Worm (Caenorhabditis elegans) whole organism, early embryonic: Measurements from ENCODE around the gene gap-2.

Experiments
- B0310.2 ChIP-seq: sonication (generic microtip); optimal IDR thresholded peaks from 2 replicates; lab custom pipeline; 2016; ENCODE audit warnings: mild to moderate bottlenecking, missing genetic modification characterization, missing compliant biosample characterization
- F13C5.2 ChIP-seq: sonication (generic microtip); optimal IDR thresholded peaks from 2 replicates; lab custom pipeline; 2017; ENCODE audit warnings: mild to moderate bottlenecking, missing genetic modification characterization, inconsistent platforms, missing compliant biosample characterization
- aly-1 ChIP-seq: sonication (generic microtip); optimal IDR thresholded peaks from 2 replicates; lab custom pipeline; 2016; ENCODE audit warnings: missing genetic modification characterization, missing compliant biosample characterization
- ama-1 ChIP-seq: fragments of 150-350 bp; optimal IDR thresholded peaks from 2 replicates; lab custom pipeline; 2014
- ceh-13 ChIP-seq: fragments of 200-800 bp; sonication (Bioruptor generic); optimal IDR thresholded peaks from 2 replicates; lab custom pipeline; 2018; ENCODE audit warnings: mild to moderate bottlenecking, missing genetic modification characterization, missing compliant biosample characterization
- ceh-36 ChIP-seq: sonication (generic microtip); optimal IDR thresholded peaks from 2 replicates; lab custom pipeline; 2016; ENCODE audit warnings: missing genetic modification characterization, inconsistent platforms, missing compliant biosample characterization
- ets-7 ChIP-seq: sonication (generic microtip); optimal IDR thresholded peaks from 2 replicates; lab custom pipeline; 2016; ENCODE audit warnings: missing genotype, missing genetic modification characterization, missing compliant biosample characterization
- flt-1 ChIP-seq: fragments of 200-800 bp; sonication (Bioruptor generic); IDR thresholded peaks from 2 replicates; pipeline ENCODE4 v1.3.6; 2022; ENCODE audit warnings: missing genetic modification characterization, missing compliant biosample characterization
- hmbx-1 ChIP-seq: sonication (generic microtip); optimal IDR thresholded peaks from 2 replicates; lab custom pipeline; 2016; ENCODE audit warnings: mild to moderate bottlenecking, missing genetic modification characterization, missing compliant biosample characterization
- hmg-4 ChIP-seq: fragments of 200-800 bp; sonication (Bioruptor generic); optimal IDR thresholded peaks from 2 replicates; lab custom pipeline; 2018; ENCODE audit warnings: mild to moderate bottlenecking, missing genetic modification characterization, missing compliant biosample characterization
- hnd-1 ChIP-seq: sonication (generic microtip); optimal IDR thresholded peaks from 2 replicates; lab custom pipeline; 2016; ENCODE audit warnings: missing genetic modification characterization, missing compliant biosample characterization
- pes-1 ChIP-seq: fragments of 200-800 bp; sonication (Bioruptor generic); IDR thresholded peaks from 2 replicates; pipeline ENCODE4 v1.3.6; 2022; ENCODE audit warnings: missing genetic modification reagents, missing genetic modification characterization, missing compliant biosample characterization
- scrt-1 ChIP-seq: fragments of 200-800 bp; sonication (Bioruptor generic); IDR thresholded peaks from 2 replicates; pipeline ENCODE4 v1.3.6; 2022; ENCODE audit warnings: missing genetic modification characterization, missing compliant biosample characterization
- sea-1 ChIP-seq: fragments of 200-800 bp; sonication (Bioruptor generic); conservative IDR thresholded peaks from 2 replicates; pipeline ENCODE4 v1.3.6; 2022; ENCODE audit warnings: missing genetic modification characterization, missing compliant biosample characterization
- tbx-11 ChIP-seq: fragments of 200-800 bp; sonication (Bioruptor generic); IDR thresholded peaks from 2 replicates; pipeline ENCODE4 v1.3.6; 2022; ENCODE audit warnings: missing genetic modification characterization, missing compliant biosample characterization
- tbx-37 ChIP-seq: fragments of 200-800 bp; sonication (Bioruptor generic); conservative IDR thresholded peaks from 2 replicates; pipeline ENCODE4 v1.3.6; 2022; ENCODE audit warnings: missing genetic modification reagents, missing genetic modification characterization, missing compliant biosample characterization
- tra-4 ChIP-seq: sonication (generic microtip); optimal IDR thresholded peaks from 2 replicates; lab custom pipeline; 2017; ENCODE audit warnings: missing genetic modification characterization, missing compliant biosample characterization

The gap-2 gene

ce11 chrX:9523118-9523517 lies 50.8 kb downstream of the gap-2 start, which contains the start of gene C07B5.3:
Gene C07B5.3, minus strand, starts transcription at chrX:9523218.
- TF ChIP-seq pes-1 = no peak
- TF ChIP-seq tbx-11 (GFP tag; lab: Robert Waterston, UW) = no peak
- no peak for TF ChIP-seq tbx-37
- TF ChIP-seq flt-1 = no peak
- TF ChIP-seq ets-7 (tag; lab: Kevin White, UChicago) = no peak
- TF ChIP-seq ama-1 (lab: Kevin White, UChicago) = no peak
- TF ChIP-seq hmg-4 (GFP tag; lab: Kevin White, UChicago) = no peak
- TF ChIP-seq scrt-1 = no peak
- no peak for TF ChIP-seq sea-1
- TF ChIP-seq ceh-36 = no peak
- no peak for TF ChIP-seq hmbx-1 (tag; lab: Kevin White, UChicago)
- no peak for TF ChIP-seq B0310.2
- no peak for TF ChIP-seq aly-1
- no peak for TF ChIP-seq ceh-13 (GFP tag; lab: Kevin White, UChicago)
- no peak for TF ChIP-seq F13C5.2 (tag; lab: Kevin White, UChicago)
- no peak for TF ChIP-seq tra-4 (tag; lab: Kevin White, UChicago)
- no peak for TF ChIP-seq hnd-1

DNA sequence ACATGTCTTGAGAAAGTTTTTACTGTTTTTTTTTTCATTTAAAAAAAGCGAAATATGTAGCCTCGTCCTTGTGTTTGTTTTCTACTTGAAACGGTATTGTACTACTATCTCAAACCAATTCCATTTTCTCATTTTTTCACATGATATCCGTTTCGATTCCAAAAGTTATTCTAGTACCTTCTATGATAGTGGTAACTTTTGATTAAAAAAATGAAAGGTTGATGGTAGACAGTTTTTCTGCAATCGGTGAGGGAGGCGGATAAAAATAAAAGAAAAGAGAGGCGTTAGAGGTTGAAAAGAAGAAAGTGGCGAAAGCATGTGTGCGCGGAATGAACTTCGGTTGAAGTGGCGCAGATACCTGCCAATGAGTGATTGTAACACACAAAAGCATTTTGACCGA lies 55.6 kb downstream of the gap-2 start:
- TF ChIP-seq ama-1 (lab: Kevin White, UChicago) (no peak), scrt-1 (no peak), ceh-13 (GFP tag; lab: Kevin White, UChicago) (no peak), pes-1 (no peak), hmbx-1 (tag; lab: Kevin White, UChicago) (no peak), flt-1 (no peak), aly-1 (no peak), ets-7 (tag; lab: Kevin White, UChicago) (no peak), ceh-36 (no peak), hmg-4 (GFP tag; lab: Kevin White, UChicago) (no peak), B0310.2 (no peak), tbx-11 (GFP tag; lab: Robert Waterston, UW) (no peak), tra-4 (tag; lab: Kevin White, UChicago) (no peak)

ce11 chrX:9529360-9529759 lies 57.1 kb downstream of the gap-2 start, which contains the start of gene C07B5.4:
Gene C07B5.4, plus strand, starts transcription at chrX:9529660.
- no peak for TF ChIP-seq F13C5.2 (tag; lab: Kevin White, UChicago)
- no peak for TF ChIP-seq ceh-13 (GFP tag; lab: Kevin White, UChicago)
- no peak for TF ChIP-seq aly-1
- TF ChIP-seq tbx-11 (GFP tag; lab: Robert Waterston, UW) = no peak
- no peak for TF ChIP-seq sea-1
- no peak for TF ChIP-seq ceh-36
- TF ChIP-seq ama-1 (lab: Kevin White, UChicago) = no peak

DNA sequence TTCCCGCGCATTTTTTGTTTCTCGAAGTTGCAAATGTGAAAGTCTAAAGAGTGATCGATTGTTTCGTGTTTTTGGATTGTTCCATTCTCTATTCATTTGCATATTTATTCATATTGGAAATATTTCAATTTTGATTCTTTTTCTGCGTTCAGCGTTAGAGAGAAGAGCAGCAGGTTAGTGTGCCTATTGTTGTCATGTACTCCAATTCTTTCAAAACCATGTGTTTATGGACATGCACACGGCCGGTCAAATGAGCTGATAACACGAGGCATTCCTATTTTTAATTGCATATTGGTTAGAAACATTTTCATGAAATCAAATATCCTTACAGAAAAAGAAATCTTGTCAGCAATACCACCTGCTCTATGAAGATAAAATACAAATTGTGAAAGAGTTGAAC lies 59.4 kb downstream of the gap-2 start:
- TF ChIP-seq sea-1 = no peak
- no peak for TF ChIP-seq tbx-11 (GFP tag; lab: Robert Waterston, UW)

DNA sequence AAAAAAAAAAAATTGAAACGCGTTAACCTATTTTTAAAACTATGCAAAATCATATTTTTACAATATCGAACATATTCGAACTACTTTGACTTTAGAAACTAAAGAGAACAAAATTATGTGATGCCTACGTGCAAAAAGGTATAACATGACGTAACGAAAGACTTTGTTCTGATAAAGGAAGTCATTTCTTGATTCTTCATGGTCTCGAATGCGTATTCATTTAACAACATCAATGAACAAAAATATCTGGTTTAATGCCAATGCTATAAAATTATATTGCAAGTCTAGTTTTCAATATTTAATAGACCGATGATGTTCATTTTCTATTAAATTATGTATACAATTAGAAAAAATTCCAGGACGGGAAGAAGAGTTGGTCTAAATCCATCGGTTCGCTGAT lies 63.7 kb downstream of the gap-2 start:
- no peak for TF ChIP-seq hmbx-1 (tag; lab: Kevin White, UChicago)
- no peak for TF ChIP-seq ceh-13 (GFP tag; lab: Kevin White, UChicago)
- TF ChIP-seq F13C5.2 (tag; lab: Kevin White, UChicago) = no peak
- no peak for TF ChIP-seq tra-4 (tag; lab: Kevin White, UChicago)
- TF ChIP-seq hnd-1 = no peak

DNA sequence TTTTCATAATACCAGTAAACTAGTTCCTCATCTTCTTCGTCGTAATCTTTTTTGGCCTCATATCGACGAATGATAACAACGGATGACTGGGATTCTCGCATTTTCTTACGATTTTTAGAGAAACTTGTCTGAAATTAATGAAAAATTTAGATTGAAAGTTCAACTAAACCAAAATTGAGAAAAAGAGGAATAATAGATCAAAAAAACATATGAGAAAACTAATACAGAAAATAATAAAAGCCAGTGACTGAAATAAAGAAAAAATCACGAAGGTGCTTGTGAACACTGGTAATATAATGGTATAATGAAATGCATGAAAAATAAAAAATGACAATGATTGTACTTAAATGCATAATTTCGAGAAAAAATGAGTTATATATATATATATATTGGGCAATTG lies 64.4 kb downstream of the gap-2 start, which contains the start of gene C07B5.8:
Gene C07B5.8 (minus strand): TSS at position 101 of the 400 bp plus-strand sequence.
- TF ChIP-seq hmg-4 (GFP tag; lab: Kevin White, UChicago) = no peak
- no peak for TF ChIP-seq tbx-37
- TF ChIP-seq tra-4 (tag; lab: Kevin White, UChicago) = no peak
- TF ChIP-seq ceh-36 = no peak
- no peak for TF ChIP-seq ceh-13 (GFP tag; lab: Kevin White, UChicago)
- TF ChIP-seq ama-1 (lab: Kevin White, UChicago) = no peak
- TF ChIP-seq pes-1 = no peak
- TF ChIP-seq tbx-11 (GFP tag; lab: Robert Waterston, UW) = no peak
- TF ChIP-seq hnd-1 = no peak
- no peak for TF ChIP-seq aly-1

- no peak for TF ChIP-seq tra-4 (tag; lab: Kevin White, UChicago)
These were observed 65.4 kb downstream of the gap-2 start for ce11 chrX:9537538-9538172.

DNA sequence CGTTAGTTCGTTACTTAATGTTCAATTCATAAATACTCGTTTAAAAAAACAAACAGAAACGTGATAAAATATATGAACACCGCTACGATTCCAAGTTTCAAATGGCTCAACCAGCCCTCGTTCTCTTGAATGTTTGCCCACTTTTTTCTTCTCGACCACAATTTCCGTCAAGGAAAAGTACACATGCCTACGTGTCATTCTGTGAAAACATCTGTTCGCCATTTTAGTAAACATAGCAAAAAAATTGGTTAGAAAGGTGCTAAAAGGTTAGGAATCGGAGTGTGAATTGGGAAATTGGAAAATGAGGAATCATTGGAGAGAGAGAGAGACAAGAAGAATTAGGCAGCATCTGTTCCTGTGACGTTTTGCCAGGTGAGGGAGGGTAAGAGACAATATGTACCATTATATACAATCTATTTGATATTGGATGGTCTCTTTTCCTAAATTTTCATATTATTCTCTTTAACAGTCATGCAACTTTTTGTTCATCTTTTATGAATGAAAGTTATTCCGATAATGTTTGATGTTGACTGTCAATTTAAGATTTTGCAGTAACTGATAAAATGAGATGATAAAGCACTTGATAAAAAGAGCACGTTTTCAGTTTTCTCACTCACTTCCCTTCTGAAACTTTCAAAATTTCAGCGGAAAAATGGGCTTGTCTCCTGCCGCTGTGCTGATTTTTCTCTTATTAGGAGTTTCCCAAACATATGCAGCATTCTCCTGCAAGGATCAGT lies 67.2 kb downstream of the gap-2 start, which contains the start of gene nuc-1:
Gene nuc-1 (plus strand): TSS at position 612 of the 737 bp plus-strand sequence.
- TF ChIP-seq ceh-13 (GFP tag; lab: Kevin White, UChicago) (no peak), hnd-1 (no peak), ets-7 (tag; lab: Kevin White, UChicago) (no peak)

- TF ChIP-seq tra-4 (tag; lab: Kevin White, UChicago) (no peak), pes-1 (no peak), F13C5.2 (tag; lab: Kevin White, UChicago) (no peak), aly-1 (no peak), ceh-13 (GFP tag; lab: Kevin White, UChicago) (no peak), sea-1 (no peak)
These were observed 68.2 kb downstream of the gap-2 start for ce11 chrX:9540464-9540863.
